Worm (Caenorhabditis elegans): ENCODE results near the gene F58F12.3.

DNA sequence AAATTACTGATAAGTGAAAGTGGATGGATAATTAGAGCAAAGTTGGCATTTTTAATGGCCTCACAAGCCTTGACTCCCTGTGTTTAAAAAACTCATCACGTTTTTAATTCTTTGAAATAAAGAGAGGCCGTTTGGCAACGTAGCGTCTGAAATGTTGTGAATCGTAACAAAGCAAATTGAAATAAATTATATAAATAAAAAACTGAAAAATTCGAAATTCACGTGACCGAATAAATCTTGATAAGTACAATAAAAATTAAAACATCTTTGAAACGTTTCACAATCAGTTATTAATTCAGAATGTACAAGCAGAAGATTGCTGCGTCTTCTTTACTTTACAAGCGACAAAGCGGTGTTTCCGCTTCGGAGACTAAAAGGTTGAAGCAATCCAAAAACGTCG lies 31.7 kb upstream of the F58F12.3 start, which contains the start of gene K03H9.3:
- TF ChIP-seq ceh-45 (GFP tag; IDR thresholded peaks at IDR 0.05), result no peak
- TF ChIP-seq fax-1 (tag; optimal IDR thresholded peaks at IDR 0.05), result no peak
- TF ChIP-seq pha-2 (tag; optimal IDR thresholded peaks at IDR 0.05), result no peak
- no peak for TF ChIP-seq unc-86 (tag; optimal IDR thresholded peaks at IDR 0.05)
- TF ChIP-seq tbx-2 (tag; optimal IDR thresholded peaks at IDR 0.05), result no peak
- TF ChIP-seq sox-4 (tag; optimal IDR thresholded peaks at IDR 0.05), result no peak
- no peak for TF ChIP-seq fkh-10 (GFP tag; optimal IDR thresholded peaks at IDR 0.05)
- TF ChIP-seq rnt-1 (tag; optimal IDR thresholded peaks at IDR 0.05), result no peak
- no peak for TF ChIP-seq dmd-4 (tag; optimal IDR thresholded peaks at IDR 0.05; ENCODE audit: borderline replicate concordance)
- no peak for TF ChIP-seq pqm-1 (tag; optimal IDR thresholded peaks at IDR 0.05)
- TF ChIP-seq pag-3 (tag; optimal IDR thresholded peaks at IDR 0.05; ENCODE audit: borderline replicate concordance), result no peak
- no peak for TF ChIP-seq hlh-30 (tag; optimal IDR thresholded peaks at IDR 0.05; ENCODE audit: insufficient read depth)
- no peak for TF ChIP-seq unc-42 (tag; optimal IDR thresholded peaks at IDR 0.05)

All from whole organism, late embryonic.